Worm (Caenorhabditis elegans): ENCODE measurements around the gene hif-1.

DNA sequence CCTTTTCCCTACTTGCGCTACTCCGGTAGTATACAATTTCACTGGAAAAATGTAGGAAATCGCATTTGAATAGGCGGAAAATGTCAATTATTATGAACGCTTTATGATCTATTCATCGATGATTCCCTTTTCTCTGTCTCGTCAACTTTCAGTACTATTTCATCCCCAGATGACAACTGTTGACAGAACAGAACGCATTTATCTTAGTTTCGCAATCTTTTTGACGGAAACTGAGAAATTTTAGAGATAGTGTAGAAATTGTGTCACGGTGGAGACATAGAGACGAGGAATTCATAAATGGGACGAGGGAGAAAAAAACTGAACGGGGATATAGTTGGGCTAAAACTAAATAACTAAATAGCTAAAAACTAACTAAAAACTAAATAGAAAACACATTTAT is 8.5 kb upstream of the hif-1 start:
- no peak for TF ChIP-seq flt-1 (GFP tag; IDR thresholded peaks at IDR 0.05)
- no peak for TF ChIP-seq ztf-29 (GFP tag; IDR thresholded peaks at IDR 0.05)
- TF ChIP-seq ztf-23 (GFP tag; IDR thresholded peaks at IDR 0.05) = no peak
- no peak for TF ChIP-seq cog-1 (tag; optimal IDR thresholded peaks at IDR 0.05)
- TF ChIP-seq med-1 (GFP tag; optimal IDR thresholded peaks at IDR 0.05; ENCODE audit: insufficient read depth) = no peak
- no peak for TF ChIP-seq T22C8.4 (GFP tag; IDR thresholded peaks at IDR 0.05)
- no peak for TF ChIP-seq ref-1 (GFP tag; conservative IDR thresholded peaks at IDR 0.05)
- no peak for TF ChIP-seq klf-2 (GFP tag; conservative IDR thresholded peaks at IDR 0.05)

Measured in whole organism, midembryonic.